Fruit fly (Drosophila melanogaster): ENCODE measurements around the gene FER.
A peak's percentile ranks its signal among the peaks of the same experiment; 100 is the strongest.

Gene FER

dm6 chr3R:9353276-9353652, 41.1 kb downstream of the FER start (continued):
- TF ChIP-seq CG9437 (GFP tag; optimal IDR thresholded peaks at IDR 0.05) (peak; percentile 87), Ets97D (GFP tag; optimal IDR thresholded peaks at IDR 0.05) (no peak), CG2889 (GFP tag; IDR thresholded peaks at IDR 0.05) (no peak), CG5953 (GFP tag; IDR thresholded peaks at IDR 0.05) (no peak), pum (GFP tag; optimal IDR thresholded peaks at IDR 0.05) (peak; percentile 30), CG8478 (optimal IDR thresholded peaks at IDR 0.05) (no peak), prd (optimal IDR thresholded peaks at IDR 0.05) (no peak), prd (GFP tag; IDR thresholded peaks at IDR 0.05) (no peak), CG8944 (GFP tag; optimal IDR thresholded peaks at IDR 0.05) (no peak), CG13894 (tag; optimal IDR thresholded peaks at IDR 0.05) (peak; percentile 23), hbn (GFP tag; IDR thresholded peaks at IDR 0.05; ENCODE audit: partially characterized antibody) (no peak), CG3065 (GFP tag; optimal IDR thresholded peaks at IDR 0.05) (peak; percentile 58), hth (optimal IDR thresholded peaks at IDR 0.05) (no peak), CG13296 (GFP tag; optimal IDR thresholded peaks at IDR 0.05) (peak; percentile 77), schlank (tag; optimal IDR thresholded peaks at IDR 0.05) (peak; percentile 44), CG7987 (GFP tag; optimal IDR thresholded peaks at IDR 0.05) (peak; percentile 42), HLHmδ (GFP tag; optimal IDR thresholded peaks at IDR 0.05) (no peak), CG12071 (GFP tag; optimal IDR thresholded peaks at IDR 0.05) (no peak), Adf1 (GFP tag; IDR thresholded peaks at IDR 0.05) (no peak), crol (GFP tag; IDR thresholded peaks at IDR 0.05) (no peak), org-1 (GFP tag; optimal IDR thresholded peaks at IDR 0.05) (peak; percentile 85), CG12744 (GFP tag; optimal IDR thresholded peaks at IDR 0.05) (no peak), BEAF-32 (GFP tag; optimal IDR thresholded peaks at IDR 0.05) (no peak), D19A (tag; optimal IDR thresholded peaks at IDR 0.05) (peak; percentile 90), h (optimal IDR thresholded peaks at IDR 0.05) (no peak), GATAe (GFP tag; conservative IDR thresholded peaks at IDR 0.05) (no peak), Med (GFP tag) (peak; percentile 85), Spps (tag; optimal IDR thresholded peaks at IDR 0.05) (peak; percentile 84), wor (GFP tag; IDR thresholded peaks at IDR 0.05) (no peak), CG10654 (GFP tag; optimal IDR thresholded peaks at IDR 0.05) (peak; percentile 75), CG2116 (GFP tag; optimal IDR thresholded peaks at IDR 0.05) (peak; percentile 71), dm (GFP tag; optimal IDR thresholded peaks at IDR 0.05) (no peak), sens (GFP tag) (peak; percentile 97), CG6683 (GFP tag; optimal IDR thresholded peaks at IDR 0.05) (peak; percentile 63), row (GFP tag; IDR thresholded peaks at IDR 0.05) (no peak), salm (tag; optimal IDR thresholded peaks at IDR 0.05) (peak; percentile 85), CG10274 (GFP tag; optimal IDR thresholded peaks at IDR 0.05) (peak; percentile 54), pan (optimal IDR thresholded peaks at IDR 0.05) (no peak), pan (GFP tag; optimal IDR thresholded peaks at IDR 0.05 in 1 of 2, IDR thresholded peaks at IDR 0.05 in 1 of 2) (no peak), CG13624 (GFP tag; optimal IDR thresholded peaks at IDR 0.05) (peak; percentile 6), Ravus (GFP tag; IDR thresholded peaks at IDR 0.05) (no peak), Six4 (GFP tag; optimal IDR thresholded peaks at IDR 0.05) (peak; percentile 79), Oaz (GFP tag; IDR thresholded peaks at IDR 0.05) (no peak), gt (GFP tag; IDR thresholded peaks at IDR 0.05) (no peak), bsh (GFP tag; optimal IDR thresholded peaks at IDR 0.05) (peak; percentile 69 to 91), CG2678 (tag; optimal IDR thresholded peaks at IDR 0.05) (peak; percentile 95), knrl (GFP tag; IDR thresholded peaks at IDR 0.05; ENCODE audit: partially characterized antibody) (no peak), NK7.1 (GFP tag; optimal IDR thresholded peaks at IDR 0.05) (peak; percentile 30), sd (tag; optimal IDR thresholded peaks at IDR 0.05) (no peak), CG32767 (GFP tag; IDR thresholded peaks at IDR 0.05) (no peak), CG32772 (GFP tag; IDR thresholded peaks at IDR 0.05) (no peak), Deaf1 (tag; optimal IDR thresholded peaks at IDR 0.05) (peak; percentile 63), lab (GFP tag; optimal IDR thresholded peaks at IDR 0.05) (peak; percentile 91), CG31365 (tag; optimal IDR thresholded peaks at IDR 0.05) (no peak)

Data from whole organism, embryonic.